Fruit fly (Drosophila melanogaster) whole organism, embryonic: ENCODE data around the gene Hip14.

Experiments
- Adf1 ChIP-seq: fragments of 200-800 bp; sonication (Bioruptor generic); IDR thresholded peaks from 2 replicates; pipeline ENCODE4 v1.3.6; 2022; ENCODE audit warnings: missing biosample characterization, missing genetic modification characterization
- Antp ChIP-seq: fragments of 200-800 bp; sonication (Bioruptor generic); optimal IDR thresholded peaks from 3 replicates; lab custom pipeline; 2016; ENCODE audit warnings: missing biosample characterization, missing genetic modification characterization
- Awh ChIP-seq: fragments of 200-800 bp; sonication (Bioruptor generic); IDR thresholded peaks from 2 replicates; pipeline ENCODE4, ENCODE4 v1.3.6; 2022; ENCODE audit warnings: missing biosample characterization, missing genetic modification characterization
- Bteb2 ChIP-seq: fragments of 200-800 bp; sonication (Bioruptor generic); optimal IDR thresholded peaks from 2 replicates; lab custom pipeline; 2016; ENCODE audit warnings: missing biosample characterization, missing genetic modification characterization
- CG10147 ChIP-seq: fragments of 200-800 bp; sonication (Bioruptor generic); optimal IDR thresholded peaks from 2 replicates; lab custom pipeline; 2019; ENCODE audit warnings: missing biosample characterization, mild to moderate bottlenecking, missing genetic modification characterization, moderate library complexity
- CG1024 ChIP-seq: fragments of 200-800 bp; sonication (Bioruptor generic); IDR thresholded peaks from 2 replicates; pipeline ENCODE4 v1.3.6; 2022; ENCODE audit warnings: missing biosample characterization, missing genetic modification characterization
- CG12219 ChIP-seq: fragments of 200-800 bp; sonication (Bioruptor generic); optimal IDR thresholded peaks from 3 replicates; lab custom pipeline; 2018; ENCODE audit warnings: missing biosample characterization, mild to moderate bottlenecking, missing genetic modification characterization
- CG12236 ChIP-seq: fragments of 200-800 bp; sonication (Bioruptor generic); optimal IDR thresholded peaks from 2 replicates; lab custom pipeline; 2016; ENCODE audit warnings: missing biosample characterization, missing genetic modification characterization
- CG12299 ChIP-seq: fragments of 200-800 bp; sonication (Bioruptor generic); optimal IDR thresholded peaks from 2 replicates; lab custom pipeline; 2018; ENCODE audit warnings: missing biosample characterization, mild to moderate bottlenecking, missing genetic modification characterization
- CG12391 ChIP-seq: fragments of 200-800 bp; sonication (Bioruptor generic); optimal IDR thresholded peaks from 3 replicates; lab custom pipeline; 2018; ENCODE audit warnings: missing biosample characterization, mild to moderate bottlenecking, missing genetic modification characterization, moderate library complexity
- CG14050 ChIP-seq: fragments of 200-800 bp; sonication (Bioruptor generic); IDR thresholded peaks from 3 replicates; pipeline ENCODE4 v1.3.6; 2022; ENCODE audit warnings: missing biosample characterization, missing genetic modification characterization
- CG14441 ChIP-seq: fragments of 200-800 bp; sonication (Bioruptor generic); IDR thresholded peaks from 2 replicates; pipeline ENCODE4 v1.3.6; 2022; ENCODE audit warnings: missing biosample characterization, missing genetic modification characterization
- CG15696 ChIP-seq: fragments of 200-800 bp; sonication (Bioruptor generic); optimal IDR thresholded peaks from 2 replicates; lab custom pipeline; 2019; ENCODE audit warnings: missing biosample characterization, mild to moderate bottlenecking, missing genetic modification characterization, moderate library complexity
- CG17568 ChIP-seq: fragments of 200-800 bp; sonication (Bioruptor generic); optimal IDR thresholded peaks from 2 replicates; lab custom pipeline; 2018; ENCODE audit warnings: missing biosample characterization, mild to moderate bottlenecking, missing genetic modification characterization, moderate library complexity
- CG30403 ChIP-seq: fragments of 200-800 bp; sonication (Bioruptor generic); optimal IDR thresholded peaks from 3 replicates; lab custom pipeline; 2016; ENCODE audit warnings: missing biosample characterization, missing genetic modification characterization
- CG32532 ChIP-seq: fragments of 200-800 bp; sonication (Bioruptor generic); IDR thresholded peaks from 2 replicates; pipeline ENCODE4 v1.3.6; 2022; ENCODE audit warnings: missing biosample characterization, missing genetic modification characterization
- CG33213 ChIP-seq: fragments of 200-800 bp; sonication (Bioruptor generic); optimal IDR thresholded peaks from 3 replicates; lab custom pipeline; 2016; ENCODE audit warnings: missing biosample characterization, missing genetic modification characterization
- CG33557 ChIP-seq: fragments of 200-800 bp; sonication (Bioruptor generic); optimal IDR thresholded peaks from 2 replicates; lab custom pipeline; 2019; ENCODE audit warnings: missing biosample characterization, mild to moderate bottlenecking, missing genetic modification characterization, moderate library complexity
- CG3407 ChIP-seq: fragments of 200-800 bp; sonication (Bioruptor generic); optimal IDR thresholded peaks from 2 replicates; lab custom pipeline; 2018; ENCODE audit warnings: missing biosample characterization, mild to moderate bottlenecking, missing genetic modification characterization
- CG34224 ChIP-seq: fragments of 200-800 bp; sonication (Bioruptor generic); IDR thresholded peaks from 3 replicates; pipeline ENCODE4 v1.3.6; 2022; ENCODE audit warnings: missing biosample characterization, missing genetic modification characterization; ENCODE audit not compliant: partially characterized antibody
- CG4360 ChIP-seq: fragments of 200-800 bp; sonication (Bioruptor generic); IDR thresholded peaks from 2 replicates; pipeline ENCODE4 v1.3.6; 2022; ENCODE audit warnings: missing biosample characterization, missing genetic modification characterization
- CG6683 ChIP-seq: fragments of 200-800 bp; sonication (Bioruptor generic); optimal IDR thresholded peaks from 2 replicates; lab custom pipeline; 2017; ENCODE audit warnings: missing biosample characterization, mild to moderate bottlenecking, missing genetic modification characterization, missing genetic modification reagents
- CG6689 ChIP-seq: fragments of 200-800 bp; sonication (Bioruptor generic); IDR thresholded peaks from 2 replicates; pipeline ENCODE4 v1.3.6; 2022; ENCODE audit warnings: missing biosample characterization, missing genetic modification characterization
- CG8089 ChIP-seq: fragments of 200-800 bp; sonication (Bioruptor generic); optimal IDR thresholded peaks from 3 replicates; lab custom pipeline; 2016; ENCODE audit warnings: missing biosample characterization, missing genetic modification characterization
- CG8478 ChIP-seq: fragments of >200 bp; optimal IDR thresholded peaks from 2 replicates; lab custom pipeline; 2018
- CG9727 ChIP-seq: fragments of 200-800 bp; sonication (Bioruptor generic); optimal IDR thresholded peaks from 3 replicates; lab custom pipeline; 2017; ENCODE audit warnings: missing biosample characterization, mild to moderate bottlenecking, missing genetic modification characterization
- Fer2 ChIP-seq: fragments of 200-800 bp; sonication (Bioruptor generic); optimal IDR thresholded peaks from 2 replicates; lab custom pipeline; 2018; ENCODE audit warnings: missing biosample characterization, mild to moderate bottlenecking, missing genetic modification characterization, moderate library complexity
- HLH3B ChIP-seq: fragments of 200-800 bp; sonication (Bioruptor generic); IDR thresholded peaks from 2 replicates; pipeline ENCODE4 v1.3.6; 2022; ENCODE audit warnings: missing biosample characterization, missing genetic modification characterization
- HLH54F ChIP-seq: fragments of 200-800 bp; sonication (Bioruptor generic); optimal IDR thresholded peaks from 3 replicates; lab custom pipeline; 2016; ENCODE audit warnings: missing biosample characterization, missing genetic modification characterization
- Hand ChIP-seq: fragments of 200-800 bp; sonication (Bioruptor generic); optimal IDR thresholded peaks from 2 replicates; lab custom pipeline; 2017; ENCODE audit warnings: mild to moderate bottlenecking, missing biosample characterization, missing genetic modification reagents, missing genetic modification characterization
- Hey ChIP-seq: fragments of 200-800 bp; sonication (Bioruptor generic); optimal IDR thresholded peaks from 3 replicates; lab custom pipeline; 2018; ENCODE audit warnings: missing biosample characterization, mild to moderate bottlenecking, missing genetic modification characterization
- PHDP ChIP-seq: fragments of 200-800 bp; sonication (Bioruptor generic); optimal IDR thresholded peaks from 3 replicates; lab custom pipeline; 2018; ENCODE audit warnings: missing biosample characterization, mild to moderate bottlenecking, missing genetic modification characterization, moderate library complexity
- Sin3A ChIP-seq: fragments of >200 bp; optimal IDR thresholded peaks from 2 replicates; lab custom pipeline; 2018
- TFAM ChIP-seq: fragments of 200-800 bp; sonication (Bioruptor generic); optimal IDR thresholded peaks from 2 replicates; lab custom pipeline; 2017; ENCODE audit warnings: missing biosample characterization, missing genetic modification characterization, inconsistent platforms
- Trl ChIP-seq, 3 experiments: fragments of >200 bp in 2 of 3; fragments of 200-800 bp in 1 of 3; sonication (Bioruptor generic) in 1 of 3; optimal IDR thresholded peaks; 2 replicates in 1 of 3; 3 replicates in 2 of 3; lab custom pipeline; 2016 to 2017; ENCODE audit warnings: missing biosample characterization in 1 of 3, missing genetic modification characterization in 1 of 3
- ac ChIP-seq: fragments of 200-800 bp; sonication (Bioruptor generic); optimal IDR thresholded peaks from 3 replicates; lab custom pipeline; 2017; ENCODE audit warnings: missing biosample characterization, mild to moderate bottlenecking, missing genetic modification characterization
- chif ChIP-seq, 2 experiments: fragments of 200-800 bp; sonication (Bioruptor generic); optimal IDR thresholded peaks; 3 replicates each; lab custom pipeline; 2016; ENCODE audit warnings: missing biosample characterization in 2 of 2, missing genetic modification characterization in 2 of 2
- dpn ChIP-seq, 2 experiments: fragments of 200-800 bp; sonication (Bioruptor generic); optimal IDR thresholded peaks; 3 replicates each; lab custom pipeline; 2016; ENCODE audit warnings: missing biosample characterization in 2 of 2, missing genetic modification characterization in 2 of 2
- fd3F ChIP-seq: fragments of 200-800 bp; sonication (Bioruptor generic); optimal IDR thresholded peaks from 2 replicates; lab custom pipeline; 2018; ENCODE audit warnings: missing biosample characterization, mild to moderate bottlenecking, missing genetic modification characterization, moderate library complexity
- gce ChIP-seq: fragments of 200-800 bp; sonication (Bioruptor generic); IDR thresholded peaks from 3 replicates; pipeline ENCODE4 v1.3.6; 2022; ENCODE audit warnings: missing biosample characterization, missing genetic modification characterization
- gsb ChIP-seq: fragments of 200-800 bp; sonication (Bioruptor generic); IDR thresholded peaks from 2 replicates; pipeline ENCODE4 v1.3.6; 2022; ENCODE audit warnings: missing biosample characterization, missing genetic modification characterization
- h ChIP-seq: fragments of >200 bp; optimal IDR thresholded peaks from 2 replicates; lab custom pipeline; 2017
- nerfin-1 ChIP-seq: fragments of 200-800 bp; sonication (Bioruptor generic); optimal IDR thresholded peaks from 3 replicates; lab custom pipeline; 2019; ENCODE audit warnings: missing biosample characterization, mild to moderate bottlenecking, missing genetic modification characterization, moderate library complexity
- odd ChIP-seq: fragments of 200-800 bp; sonication (Bioruptor generic); optimal IDR thresholded peaks from 2 replicates; lab custom pipeline; 2017; ENCODE audit warnings: missing biosample characterization, mild to moderate bottlenecking, missing genetic modification characterization
- sd ChIP-seq: fragments of 200-800 bp; sonication (Bioruptor generic); optimal IDR thresholded peaks from 3 replicates; lab custom pipeline; 2018; ENCODE audit warnings: missing biosample characterization, mild to moderate bottlenecking, missing genetic modification characterization, moderate library complexity
- sisA ChIP-seq: fragments of 200-800 bp; sonication (Bioruptor generic); IDR thresholded peaks from 2 replicates; pipeline ENCODE4 v1.3.6; 2022; ENCODE audit warnings: missing biosample characterization, missing genetic modification characterization
- tin ChIP-seq: fragments of 200-800 bp; sonication (Bioruptor generic); optimal IDR thresholded peaks from 3 replicates; lab custom pipeline; 2016; ENCODE audit warnings: missing biosample characterization, missing genetic modification characterization
- wor ChIP-seq: fragments of 200-800 bp; sonication (Bioruptor generic); IDR thresholded peaks from 2 replicates; pipeline ENCODE4 v1.3.6; 2022; ENCODE audit warnings: missing biosample characterization, missing genetic modification characterization
- zfh1 ChIP-seq: fragments of 200-800 bp; sonication (Bioruptor generic); IDR thresholded peaks from 3 replicates; pipeline ENCODE4 v1.3.6; 2022; ENCODE audit warnings: missing biosample characterization, missing genetic modification characterization

Hip14 gene

DNA sequence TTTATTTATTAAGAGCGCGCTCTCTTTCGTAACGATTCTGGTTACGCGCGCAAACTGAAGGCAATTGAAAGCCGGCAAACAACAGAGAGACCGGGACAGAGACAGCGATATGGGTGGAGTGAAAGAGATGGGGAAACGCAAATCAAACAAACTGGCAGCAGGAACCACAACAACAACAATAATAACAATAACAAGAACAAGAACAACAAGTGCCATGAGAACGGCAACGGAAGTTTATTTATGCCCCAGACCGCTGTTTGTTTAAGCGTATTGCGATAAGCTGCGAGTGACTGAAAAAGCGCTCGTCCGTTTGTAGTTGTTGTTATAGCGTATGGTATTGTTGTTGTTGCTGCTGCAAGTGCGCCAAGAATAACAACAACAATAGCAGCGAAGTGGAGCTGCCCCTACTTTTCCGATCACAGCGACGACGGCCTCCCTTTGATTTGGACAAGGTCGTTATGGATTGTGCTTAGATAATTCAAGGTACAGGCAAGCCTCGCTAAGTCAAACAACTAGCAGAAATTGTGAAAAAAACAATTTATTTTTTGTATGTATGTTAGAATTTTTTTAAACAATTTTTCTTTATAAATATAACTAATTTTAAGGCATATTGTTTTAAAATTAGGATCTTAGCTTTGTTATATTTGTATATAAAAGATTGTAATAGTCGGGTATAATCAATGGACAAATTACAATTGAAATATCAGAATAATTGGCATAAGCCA lies 38.2 kb downstream of the Hip14 start (continued):
- TF ChIP-seq CG1024 (GFP tag; lab: Robert Waterston, UW) (peak; percentile 61; the same call in 1 of the 2 replicates), zfh1 (GFP tag; lab: Robert Waterston, UW) (peak; percentile 73; the same call in 2 of the 3 replicates), CG4360 (GFP tag; lab: Robert Waterston, UW) (peak; percentile 97), CG12391 (peak; percentile 26), HLH3B (GFP tag; lab: Robert Waterston, UW) (peak; percentile 65; the same call in 1 of the 2 replicates), CG17568 (GFP tag; lab: Kevin White, UChicago) (peak; percentile 77), CG15696 (tag; lab: Kevin White, UChicago) (peak; percentile 69), gsb (GFP tag; lab: Robert Waterston, UW) (0 out of 2 replicates have a peak, but pooled peaks have one; percentile 29), CG3407 (GFP tag; lab: Kevin White, UChicago) (peak; percentile 76), sd (tag; lab: Kevin White, UChicago) (peak; percentile 41), fd3F (GFP tag; lab: Kevin White, UChicago) (peak; percentile 25), TFAM (GFP tag; lab: Kevin White, UChicago) (no peak), CG32532 (peak; percentile 14; the same call in 1 of the 2 replicates), CG9727 (GFP tag; lab: Kevin White, UChicago) (peak; percentile 75), dpn (GFP tag; optimal IDR thresholded peaks at IDR 0.05; lab: Kevin White, UChicago) (peak in 1 of 2 experiments; percentile 58), Awh (GFP tag; lab: Robert Waterston, UW) (peak; percentile 72; the same call in 1 of the 2 replicates), Hand (GFP tag; lab: Kevin White, UChicago) (peak; percentile 3), CG33557 (GFP tag; lab: Kevin White, UChicago) (peak; percentile 85), CG10147 (no peak), CG30403 (GFP tag; lab: Kevin White, UChicago) (peak; percentile 20), CG8478 (lab: Kevin White, UChicago) (no peak), CG6689 (GFP tag; lab: Robert Waterston, UW) (0 out of 2 replicates have a peak, but pooled peaks have one; percentile 14), ac (peak; percentile 80), Fer2 (tag; lab: Kevin White, UChicago) (peak; percentile 19), CG6683 (GFP tag; lab: Kevin White, UChicago) (peak; percentile 45), Sin3A (no peak), CG12236 (peak; percentile 74), Antp (GFP tag; lab: Kevin White, UChicago) (peak; percentile 55), Trl (optimal IDR thresholded peaks at IDR 0.05; lab: Kevin White, UChicago) (no peak), Trl (GFP tag; optimal IDR thresholded peaks at IDR 0.05; lab: Kevin White, UChicago) (peak; percentile 62), Adf1 (GFP tag; lab: Robert Waterston, UW) (peak; percentile 57; the same call in 1 of the 2 replicates), PHDP (tag; lab: Kevin White, UChicago) (peak; percentile 51), wor (GFP tag; lab: Robert Waterston, UW) (no peak), gce (GFP tag; lab: Robert Waterston, UW) (peak; percentile 84), HLH54F (GFP tag; lab: Kevin White, UChicago) (peak; percentile 4), odd (GFP tag; lab: Kevin White, UChicago) (peak; percentile 77), chif (GFP tag; optimal IDR thresholded peaks at IDR 0.05; lab: Kevin White, UChicago) (peak; percentile 30 to 54), CG14441 (GFP tag; lab: Robert Waterston, UW) (peak; percentile 6; the same call in 1 of the 2 replicates), sisA (GFP tag; lab: Robert Waterston, UW) (peak; percentile 33; the same call in 1 of the 2 replicates), Hey (tag; lab: Kevin White, UChicago) (peak; percentile 80), CG12299 (tag; lab: Kevin White, UChicago) (peak; percentile 63), CG8089 (GFP tag; lab: Kevin White, UChicago) (peak; percentile 54), Bteb2 (GFP tag; lab: Kevin White, UChicago) (no peak), CG14050 (GFP tag; lab: Robert Waterston, UW) (peak; percentile 32; the same call in 1 of the 3 replicates), h (lab: Kevin White, UChicago) (no peak), CG33213 (GFP tag; lab: Kevin White, UChicago) (peak; percentile 70), nerfin-1 (tag; lab: Kevin White, UChicago) (peak; percentile 47), CG12219 (GFP tag; lab: Kevin White, UChicago) (peak; percentile 66), CG34224 (no peak), tin (GFP tag; lab: Kevin White, UChicago) (no peak)
